Fruit fly (Drosophila melanogaster) whole organism, embryonic: ENCODE results near the gene Orc2.

ENCODE experiments used
- Aef1 ChIP-seq: fragments of 200-800 bp; sonication (Bioruptor generic); IDR thresholded peaks from 3 replicates; pipeline ENCODE4 v1.3.6; 2022; ENCODE audit warnings: missing biosample characterization, missing genetic modification characterization
- Blimp-1 ChIP-seq: fragments of 200-800 bp; sonication (Bioruptor generic); optimal IDR thresholded peaks from 3 replicates; lab custom pipeline; 2018; ENCODE audit warnings: missing biosample characterization, missing genetic modification characterization, mild to moderate bottlenecking, moderate library complexity, missing genetic modification reagents
- C15 ChIP-seq: fragments of 200-800 bp; sonication (Bioruptor generic); IDR thresholded peaks from 3 replicates; pipeline ENCODE4 v1.3.6; 2022; ENCODE audit warnings: missing biosample characterization, missing genetic modification characterization
- CG11560 ChIP-seq: fragments of 200-800 bp; sonication (Bioruptor generic); IDR thresholded peaks from 3 replicates; pipeline ENCODE4 v1.3.6; 2022; ENCODE audit warnings: missing biosample characterization, missing genetic modification characterization
- CG14441 ChIP-seq: fragments of 200-800 bp; sonication (Bioruptor generic); IDR thresholded peaks from 2 replicates; pipeline ENCODE4 v1.3.6; 2022; ENCODE audit warnings: missing biosample characterization, missing genetic modification characterization
- CG15073 ChIP-seq: fragments of 200-800 bp; sonication (Bioruptor generic); optimal IDR thresholded peaks from 2 replicates; lab custom pipeline; 2016; ENCODE audit warnings: missing biosample characterization, missing genetic modification characterization
- CG1603 ChIP-seq: fragments of 200-800 bp; sonication (Bioruptor generic); optimal IDR thresholded peaks from 2 replicates; lab custom pipeline; 2019; ENCODE audit warnings: missing biosample characterization, mild to moderate bottlenecking, missing genetic modification characterization, moderate library complexity
- CG16863 ChIP-seq: fragments of 200-800 bp; sonication (Bioruptor generic); optimal IDR thresholded peaks from 3 replicates; lab custom pipeline; 2016; ENCODE audit warnings: missing biosample characterization, missing genetic modification characterization
- CG18476 ChIP-seq: fragments of 200-800 bp; sonication (Bioruptor generic); optimal IDR thresholded peaks from 2 replicates; lab custom pipeline; 2016; ENCODE audit warnings: missing biosample characterization, mild to moderate bottlenecking, missing genetic modification characterization
- CG2129 ChIP-seq: fragments of 200-800 bp; sonication (Bioruptor generic); IDR thresholded peaks from 2 replicates; pipeline ENCODE4 v1.3.6; 2022; ENCODE audit warnings: missing biosample characterization, missing genetic modification characterization; ENCODE audit not compliant: partially characterized antibody
- CG30403 ChIP-seq: fragments of 200-800 bp; sonication (Bioruptor generic); optimal IDR thresholded peaks from 3 replicates; lab custom pipeline; 2016; ENCODE audit warnings: missing biosample characterization, missing genetic modification characterization
- CG3065 ChIP-seq: fragments of 200-800 bp; sonication (Bioruptor generic); optimal IDR thresholded peaks from 2 replicates; lab custom pipeline; 2016; ENCODE audit warnings: missing biosample characterization, missing genetic modification characterization
- CG5180 ChIP-seq: fragments of 200-800 bp; sonication (Bioruptor generic); optimal IDR thresholded peaks from 3 replicates; lab custom pipeline; 2017; ENCODE audit warnings: missing biosample characterization, missing genetic modification characterization, mild to moderate bottlenecking, moderate library complexity, missing genetic modification reagents
- CG6854 ChIP-seq: fragments of 200-800 bp; sonication (Bioruptor generic); optimal IDR thresholded peaks from 3 replicates; lab custom pipeline; 2017; ENCODE audit warnings: missing biosample characterization, mild to moderate bottlenecking, missing genetic modification characterization
- CG7963 ChIP-seq: fragments of 200-800 bp; sonication (Bioruptor generic); IDR thresholded peaks from 3 replicates; pipeline ENCODE4 v1.3.6; 2022; ENCODE audit warnings: missing biosample characterization, missing genetic modification characterization; ENCODE audit not compliant: partially characterized antibody
- CG8281 ChIP-seq: fragments of 200-800 bp; sonication (Bioruptor generic); optimal IDR thresholded peaks from 2 replicates; lab custom pipeline; 2018; ENCODE audit warnings: missing biosample characterization, mild to moderate bottlenecking, missing genetic modification characterization, moderate library complexity
- CG8924 ChIP-seq: fragments of 200-800 bp; optimal IDR thresholded peaks from 3 replicates; lab custom pipeline; 2019; ENCODE audit warnings: missing biosample characterization, mild to moderate bottlenecking, missing genetic modification characterization, moderate library complexity
- CG8944 ChIP-seq: fragments of 200-800 bp; sonication (Bioruptor generic); optimal IDR thresholded peaks from 3 replicates; lab custom pipeline; 2016; ENCODE audit warnings: missing biosample characterization, missing genetic modification characterization
- CG9609 ChIP-seq: fragments of 200-800 bp; sonication (Bioruptor generic); optimal IDR thresholded peaks from 3 replicates; lab custom pipeline; 2016; ENCODE audit warnings: missing biosample characterization, missing genetic modification characterization
- CkIIα-i1 ChIP-seq: fragments of 200-800 bp; sonication (Bioruptor generic); IDR thresholded peaks from 2 replicates; pipeline ENCODE4 v1.3.6; 2022; ENCODE audit warnings: missing biosample characterization, missing genetic modification characterization
- Dek ChIP-seq: fragments of 200-800 bp; sonication (Bioruptor generic); optimal IDR thresholded peaks from 3 replicates; lab custom pipeline; 2019; ENCODE audit warnings: missing biosample characterization, mild to moderate bottlenecking, missing genetic modification characterization, moderate library complexity
- Doc2 ChIP-seq: fragments of 200-800 bp; sonication (Bioruptor generic); IDR thresholded peaks from 2 replicates; pipeline ENCODE4 v1.3.6; 2022; ENCODE audit warnings: missing biosample characterization, missing genetic modification characterization
- Doc3 ChIP-seq: fragments of 200-800 bp; sonication (Bioruptor generic); IDR thresholded peaks from 3 replicates; pipeline ENCODE4 v1.3.6; 2022; ENCODE audit warnings: missing biosample characterization, missing genetic modification characterization; ENCODE audit not compliant: partially characterized antibody
- Drgx ChIP-seq: fragments of 200-800 bp; sonication (Bioruptor generic); IDR thresholded peaks from 2 replicates; pipeline ENCODE4 v1.3.6; 2022; ENCODE audit warnings: missing biosample characterization, missing genetic modification characterization
- Hr39 ChIP-seq: fragments of >200 bp; optimal IDR thresholded peaks from 2 replicates; lab custom pipeline; 2017
- Mes4 ChIP-seq: fragments of 200-800 bp; sonication (Bioruptor generic); optimal IDR thresholded peaks from 2 replicates; lab custom pipeline; 2016; ENCODE audit warnings: missing biosample characterization, missing genetic modification characterization
- Nf-YB ChIP-seq: fragments of 200-800 bp; sonication (Bioruptor generic); optimal IDR thresholded peaks from 3 replicates; lab custom pipeline; 2019; ENCODE audit warnings: missing biosample characterization, mild to moderate bottlenecking, missing genetic modification characterization, moderate library complexity
- Ptx1 ChIP-seq: fragments of 200-800 bp; sonication (Bioruptor generic); IDR thresholded peaks from 2 replicates; pipeline ENCODE4 v1.3.6; 2022; ENCODE audit warnings: missing biosample characterization, missing genetic modification characterization
- Side ChIP-seq: fragments of 200-800 bp; sonication (Bioruptor generic); optimal IDR thresholded peaks from 2 replicates; lab custom pipeline; 2016; ENCODE audit warnings: missing biosample characterization, missing genetic modification characterization
- Sin3A ChIP-seq: fragments of >200 bp; optimal IDR thresholded peaks from 2 replicates; lab custom pipeline; 2018
- TFAM ChIP-seq: fragments of 200-800 bp; sonication (Bioruptor generic); optimal IDR thresholded peaks from 2 replicates; lab custom pipeline; 2017; ENCODE audit warnings: missing biosample characterization, missing genetic modification characterization, inconsistent platforms
- Usf ChIP-seq: fragments of 200-800 bp; sonication (Bioruptor generic); optimal IDR thresholded peaks from 2 replicates; lab custom pipeline; 2017; ENCODE audit warnings: missing genotype, missing biosample characterization, missing genetic modification characterization
- ab ChIP-seq: fragments of 200-800 bp; sonication (Bioruptor generic); optimal IDR thresholded peaks from 2 replicates; lab custom pipeline; 2016; ENCODE audit warnings: missing biosample characterization, missing genetic modification characterization
- al ChIP-seq: fragments of 200-800 bp; sonication (Bioruptor generic); IDR thresholded peaks from 2 replicates; pipeline ENCODE4 v1.3.6; 2022; ENCODE audit warnings: missing biosample characterization, missing genetic modification characterization
- ap ChIP-seq: fragments of 200-800 bp; sonication (Bioruptor generic); IDR thresholded peaks from 2 replicates; pipeline ENCODE4 v1.3.6; 2022; ENCODE audit warnings: missing biosample characterization, missing genetic modification characterization
- bbx ChIP-seq: fragments of 200-800 bp; sonication (Bioruptor generic); IDR thresholded peaks from 2 replicates; pipeline ENCODE4 v1.3.6; 2022; ENCODE audit warnings: missing biosample characterization, missing genetic modification characterization; ENCODE audit not compliant: partially characterized antibody
- br ChIP-seq: fragments of >200 bp; optimal IDR thresholded peaks from 2 replicates; lab custom pipeline; 2017
- crol ChIP-seq: fragments of 200-800 bp; sonication (Bioruptor generic); IDR thresholded peaks from 2 replicates; pipeline ENCODE4 v1.3.6; 2022; ENCODE audit warnings: missing biosample characterization, missing genetic modification characterization
- dan ChIP-seq: fragments of 200-800 bp; sonication (Bioruptor generic); IDR thresholded peaks from 2 replicates; pipeline ENCODE4 v1.3.6; 2022; ENCODE audit warnings: missing biosample characterization, missing genetic modification characterization
- fd102C ChIP-seq: fragments of 200-800 bp; sonication (Bioruptor generic); optimal IDR thresholded peaks from 2 replicates; lab custom pipeline; 2018; ENCODE audit warnings: missing biosample characterization, mild to moderate bottlenecking, missing genetic modification characterization, moderate library complexity
- fd64A ChIP-seq: fragments of 200-800 bp; sonication (Bioruptor generic); optimal IDR thresholded peaks from 3 replicates; lab custom pipeline; 2018; ENCODE audit warnings: missing biosample characterization, mild to moderate bottlenecking, missing genetic modification characterization
- ham ChIP-seq: fragments of 200-800 bp; sonication (Bioruptor generic); IDR thresholded peaks from 2 replicates; pipeline ENCODE4 v1.3.6; 2022; ENCODE audit warnings: missing biosample characterization, missing genetic modification characterization
- hth ChIP-seq: fragments of >200 bp; optimal IDR thresholded peaks from 2 replicates; lab custom pipeline; 2017; ENCODE audit warnings: inconsistent platforms
- kay ChIP-seq: fragments of 200-800 bp; sonication (Bioruptor generic); optimal IDR thresholded peaks from 2 replicates; lab custom pipeline; 2016; ENCODE audit warnings: missing biosample characterization, missing genetic modification characterization
- odd ChIP-seq: fragments of 200-800 bp; sonication (Bioruptor generic); optimal IDR thresholded peaks from 2 replicates; lab custom pipeline; 2017; ENCODE audit warnings: missing biosample characterization, mild to moderate bottlenecking, missing genetic modification characterization
- sima ChIP-seq: fragments of 200-800 bp; sonication (Bioruptor generic); optimal IDR thresholded peaks from 2 replicates; lab custom pipeline; 2016; ENCODE audit warnings: missing biosample characterization, missing genetic modification characterization
- sqz ChIP-seq: fragments of 200-800 bp; sonication (Bioruptor generic); optimal IDR thresholded peaks from 3 replicates; lab custom pipeline; 2018; ENCODE audit warnings: missing biosample characterization, mild to moderate bottlenecking, missing genetic modification characterization
- sug ChIP-seq: fragments of 200-800 bp; optimal IDR thresholded peaks from 2 replicates; lab custom pipeline; 2019; ENCODE audit warnings: missing biosample characterization, mild to moderate bottlenecking, missing genetic modification characterization, moderate library complexity
- tin ChIP-seq: fragments of 200-800 bp; sonication (Bioruptor generic); optimal IDR thresholded peaks from 3 replicates; lab custom pipeline; 2016; ENCODE audit warnings: missing biosample characterization, missing genetic modification characterization
- toy ChIP-seq: fragments of 200-800 bp; sonication (Bioruptor generic); IDR thresholded peaks from 2 replicates; pipeline ENCODE4 v1.3.6; 2022; ENCODE audit warnings: missing biosample characterization, missing genetic modification characterization
- tup ChIP-seq: fragments of 200-800 bp; sonication (Bioruptor generic); optimal IDR thresholded peaks from 2 replicates; lab custom pipeline; 2016; ENCODE audit warnings: missing biosample characterization, mild to moderate bottlenecking, missing genetic modification characterization, moderate library complexity
- vnd ChIP-seq: fragments of 200-800 bp; sonication (Bioruptor generic); IDR thresholded peaks from 3 replicates; pipeline ENCODE4 v1.3.6; 2022; ENCODE audit warnings: missing biosample characterization, missing genetic modification characterization; ENCODE audit not compliant: partially characterized antibody

The Orc2 gene

DNA sequence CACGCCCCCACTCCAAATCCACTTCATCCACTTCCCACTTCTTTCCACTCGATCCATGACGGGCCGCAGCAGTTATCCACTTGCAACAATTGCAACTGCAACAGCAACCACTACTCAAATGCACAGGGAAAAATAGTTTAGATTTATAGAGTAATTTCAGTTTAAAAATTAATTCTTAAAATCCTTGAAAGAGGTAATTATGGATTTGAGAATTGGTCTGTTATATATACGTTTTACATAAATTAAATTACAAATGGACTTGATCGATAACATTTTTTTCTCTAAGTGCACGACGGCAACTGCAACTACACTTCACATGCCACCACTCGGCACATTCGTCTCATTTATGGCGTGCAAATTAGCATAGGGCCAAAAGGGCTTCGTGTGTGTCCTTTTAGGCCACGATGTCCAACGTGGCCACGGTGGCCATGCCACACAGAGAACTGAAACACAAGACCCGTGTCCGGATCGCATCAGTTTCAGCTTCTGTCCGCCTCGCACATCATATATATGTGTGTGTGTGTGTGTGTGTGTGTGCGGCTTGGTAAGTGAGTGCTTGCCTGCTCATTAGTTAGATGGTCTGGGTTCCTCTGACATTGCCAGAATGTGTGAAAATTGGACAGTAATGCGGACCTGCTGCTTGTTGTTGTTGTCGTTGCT, 20.4 kb downstream of the Orc2 start (continued):
- TF ChIP-seq fd102C (GFP tag; lab: Kevin White, UChicago) (peak; percentile 95), crol (GFP tag; lab: Robert Waterston, UW) (no peak), Side (GFP tag; lab: Kevin White, UChicago) (peak; percentile 42), Doc3 (GFP tag; lab: Robert Waterston, UW) (no peak), Aef1 (GFP tag; lab: Robert Waterston, UW) (peak; percentile 36; the same call in 2 of the 3 replicates), CG9609 (peak; percentile 42), CG11560 (no peak), CG18476 (GFP tag; lab: Kevin White, UChicago) (peak; percentile 74), sima (GFP tag; lab: Kevin White, UChicago) (no peak), br (lab: Kevin White, UChicago) (no peak), Sin3A (lab: Kevin White, UChicago) (no peak), sug (tag; lab: Kevin White, UChicago) (no peak), Doc2 (no peak), CG14441 (GFP tag; lab: Robert Waterston, UW) (peak; percentile 58), ab (GFP tag; lab: Kevin White, UChicago) (no peak), Drgx (GFP tag; lab: Robert Waterston, UW) (peak; percentile 80), CG8944 (GFP tag; lab: Kevin White, UChicago) (peak; percentile 66), kay (GFP tag; lab: Kevin White, UChicago) (peak; percentile 5), tin (peak; percentile 75), CG16863 (GFP tag; lab: Kevin White, UChicago) (peak; percentile 39), CG15073 (GFP tag; lab: Kevin White, UChicago) (peak; percentile 39), CG8281 (tag; lab: Kevin White, UChicago) (peak; percentile 21), hth (lab: Kevin White, UChicago) (no peak), CkIIα-i1 (no peak), TFAM (GFP tag; lab: Kevin White, UChicago) (no peak), al (GFP tag; lab: Robert Waterston, UW) (no peak), vnd (GFP tag; lab: Robert Waterston, UW) (no peak), CG30403 (GFP tag; lab: Kevin White, UChicago) (peak; percentile 74), odd (GFP tag; lab: Kevin White, UChicago) (peak; percentile 40), fd64A (GFP tag; lab: Kevin White, UChicago) (no peak), sqz (GFP tag; lab: Kevin White, UChicago) (peak; percentile 21), CG1603 (peak; percentile 88), toy (GFP tag; lab: Robert Waterston, UW) (no peak), Ptx1 (GFP tag; lab: Robert Waterston, UW) (peak; percentile 64), dan (GFP tag; lab: Robert Waterston, UW) (peak; percentile 36; the same call in 1 of the 2 replicates), Dek (peak; percentile 20), CG3065 (GFP tag; lab: Kevin White, UChicago) (no peak), CG6854 (peak; percentile 43), ham (GFP tag; lab: Robert Waterston, UW) (no peak), CG7963 (no peak), Usf (GFP tag; lab: Kevin White, UChicago) (peak; percentile 39), Blimp-1 (GFP tag; lab: Kevin White, UChicago) (peak; percentile 75), bbx (no peak), ap (GFP tag; lab: Robert Waterston, UW) (no peak), Nf-YB (GFP tag; lab: Kevin White, UChicago) (peak; percentile 30), CG2129 (GFP tag; lab: Robert Waterston, UW) (no peak), Mes4 (GFP tag; lab: Kevin White, UChicago) (peak; percentile 52), C15 (GFP tag; lab: Robert Waterston, UW) (no peak), tup (GFP tag; lab: Kevin White, UChicago) (peak; percentile 21), Hr39 (lab: Kevin White, UChicago) (no peak), CG5180 (GFP tag; lab: Kevin White, UChicago) (peak; percentile 3), CG8924 (tag; lab: Kevin White, UChicago) (peak; percentile 86)
